Fruit fly (Drosophila melanogaster) whole organism, embryonic: ENCODE results near the gene VGlut.

Experiments
- CG10274 ChIP-seq: fragments of 200-800 bp; sonication (Bioruptor generic); optimal IDR thresholded peaks from 3 replicates; lab custom pipeline; 2017; ENCODE audit warnings: missing biosample characterization, mild to moderate bottlenecking, missing genetic modification characterization
- CG10431 ChIP-seq: fragments of 200-800 bp; sonication (Bioruptor generic); optimal IDR thresholded peaks from 3 replicates; lab custom pipeline; 2018; ENCODE audit warnings: missing biosample characterization, mild to moderate bottlenecking, missing genetic modification characterization
- CG11398 ChIP-seq: fragments of 200-800 bp; sonication (Bioruptor generic); optimal IDR thresholded peaks from 2 replicates; lab custom pipeline; 2016; ENCODE audit warnings: missing biosample characterization, missing genetic modification characterization
- CG11504 ChIP-seq: fragments of 200-800 bp; sonication (Bioruptor generic); optimal IDR thresholded peaks from 3 replicates; lab custom pipeline; 2019; ENCODE audit warnings: missing biosample characterization, mild to moderate bottlenecking, missing genetic modification characterization, moderate library complexity
- CG12155 ChIP-seq: fragments of 200-800 bp; sonication (Bioruptor generic); optimal IDR thresholded peaks from 3 replicates; lab custom pipeline; 2016; ENCODE audit warnings: missing biosample characterization, missing genetic modification characterization
- CG12236 ChIP-seq: fragments of 200-800 bp; sonication (Bioruptor generic); optimal IDR thresholded peaks from 2 replicates; lab custom pipeline; 2016; ENCODE audit warnings: missing biosample characterization, missing genetic modification characterization
- CG13424 ChIP-seq: fragments of 200-800 bp; sonication (Bioruptor generic); optimal IDR thresholded peaks from 2 replicates; lab custom pipeline; 2019; ENCODE audit warnings: missing biosample characterization, mild to moderate bottlenecking, missing genetic modification characterization, moderate library complexity
- CG1529 ChIP-seq: fragments of 200-800 bp; sonication (Bioruptor generic); optimal IDR thresholded peaks from 3 replicates; lab custom pipeline; 2018; ENCODE audit warnings: missing biosample characterization, missing genetic modification characterization
- CG1602 ChIP-seq: fragments of 200-800 bp; sonication (Bioruptor generic); optimal IDR thresholded peaks from 3 replicates; lab custom pipeline; 2016; ENCODE audit warnings: missing biosample characterization, missing genetic modification characterization
- CG1792 ChIP-seq: fragments of 200-800 bp; sonication (Bioruptor generic); optimal IDR thresholded peaks from 2 replicates; lab custom pipeline; 2016; ENCODE audit warnings: missing biosample characterization, missing genetic modification characterization
- CG3163 ChIP-seq: fragments of 200-800 bp; sonication (Bioruptor generic); optimal IDR thresholded peaks from 3 replicates; lab custom pipeline; 2016; ENCODE audit warnings: missing biosample characterization, missing genetic modification characterization
- CG34224 ChIP-seq: fragments of 200-800 bp; sonication (Bioruptor generic); IDR thresholded peaks from 3 replicates; pipeline ENCODE4 v1.3.6; 2022; ENCODE audit warnings: missing biosample characterization, missing genetic modification characterization; ENCODE audit not compliant: partially characterized antibody
- CG3995 ChIP-seq: fragments of 200-800 bp; sonication (Bioruptor generic); optimal IDR thresholded peaks from 3 replicates; lab custom pipeline; 2016; ENCODE audit warnings: missing biosample characterization, missing genetic modification characterization
- CG4282 ChIP-seq: fragments of 200-800 bp; sonication (Bioruptor generic); optimal IDR thresholded peaks from 2 replicates; lab custom pipeline; 2016; ENCODE audit warnings: missing biosample characterization, missing genetic modification characterization
- CG4854 ChIP-seq: fragments of 200-800 bp; sonication (Bioruptor generic); optimal IDR thresholded peaks from 2 replicates; lab custom pipeline; 2016; ENCODE audit warnings: missing biosample characterization, missing genetic modification characterization, inconsistent platforms
- CG5953 ChIP-seq: fragments of 200-800 bp; sonication (Bioruptor generic); IDR thresholded peaks from 2 replicates; pipeline ENCODE4 v1.3.6; 2022; ENCODE audit warnings: missing biosample characterization, missing genetic modification characterization
- CG6765 ChIP-seq: fragments of 200-800 bp; sonication (Bioruptor generic); optimal IDR thresholded peaks from 3 replicates; lab custom pipeline; 2017; ENCODE audit warnings: missing biosample characterization, mild to moderate bottlenecking, missing genetic modification characterization
- CG7271 ChIP-seq: fragments of 200-800 bp; sonication (Bioruptor generic); optimal IDR thresholded peaks from 2 replicates; lab custom pipeline; 2018; ENCODE audit warnings: missing biosample characterization, mild to moderate bottlenecking, missing genetic modification characterization, moderate library complexity
- CG7839 ChIP-seq: fragments of 200-800 bp; sonication (Bioruptor generic); optimal IDR thresholded peaks from 3 replicates; lab custom pipeline; 2018; ENCODE audit warnings: missing biosample characterization, mild to moderate bottlenecking, missing genetic modification characterization, moderate library complexity
- CG7987 ChIP-seq: fragments of 200-800 bp; sonication (Bioruptor generic); optimal IDR thresholded peaks from 2 replicates; lab custom pipeline; 2018; ENCODE audit warnings: missing biosample characterization, mild to moderate bottlenecking, missing genetic modification characterization, moderate library complexity
- CG8765 ChIP-seq: fragments of 200-800 bp; sonication (Bioruptor generic); IDR thresholded peaks from 2 replicates; pipeline ENCODE4 v1.3.6; 2022; ENCODE audit warnings: missing biosample characterization, missing genetic modification characterization
- CHES-1-like ChIP-seq: fragments of 200-800 bp; sonication (Bioruptor generic); optimal IDR thresholded peaks from 2 replicates; lab custom pipeline; 2016; ENCODE audit warnings: missing biosample characterization, missing genetic modification characterization
- Deaf1 ChIP-seq: fragments of 200-800 bp; optimal IDR thresholded peaks from 3 replicates; lab custom pipeline; 2019; ENCODE audit warnings: missing biosample characterization, mild to moderate bottlenecking, missing genetic modification characterization, moderate library complexity
- E2f2 ChIP-seq: fragments of 200-800 bp; sonication (Bioruptor generic); IDR thresholded peaks from 2 replicates; pipeline ENCODE4 v1.3.6; 2022; ENCODE audit warnings: missing biosample characterization, missing genetic modification characterization
- Gsc ChIP-seq: fragments of 200-800 bp; sonication (Bioruptor generic); IDR thresholded peaks from 2 replicates; pipeline ENCODE4 v1.3.6; 2022; ENCODE audit warnings: missing biosample characterization, missing genetic modification characterization
- Gug ChIP-seq: fragments of 200-800 bp; sonication (Bioruptor generic); IDR thresholded peaks from 4 replicates; pipeline ENCODE4 v1.3.6; 2022; ENCODE audit warnings: missing biosample characterization, missing genetic modification characterization
- Hmr ChIP-seq: fragments of 200-800 bp; sonication (Bioruptor generic); optimal IDR thresholded peaks from 3 replicates; lab custom pipeline; 2017; ENCODE audit warnings: mild to moderate bottlenecking, missing biosample characterization, missing genetic modification reagents, missing genetic modification characterization
- Lhr ChIP-seq: fragments of 200-800 bp; sonication (Bioruptor generic); optimal IDR thresholded peaks from 3 replicates; lab custom pipeline; 2017; ENCODE audit warnings: mild to moderate bottlenecking, missing biosample characterization, missing genetic modification reagents, missing genetic modification characterization
- MBD-R2 ChIP-seq: fragments of 200-800 bp; sonication (Bioruptor generic); IDR thresholded peaks from 2 replicates; pipeline ENCODE4 v1.3.6; 2022; ENCODE audit warnings: missing biosample characterization, missing genetic modification characterization
- Mes4 ChIP-seq: fragments of 200-800 bp; sonication (Bioruptor generic); optimal IDR thresholded peaks from 2 replicates; lab custom pipeline; 2016; ENCODE audit warnings: missing biosample characterization, missing genetic modification characterization
- NC2β ChIP-seq: fragments of 200-800 bp; sonication (Bioruptor generic); optimal IDR thresholded peaks from 2 replicates; lab custom pipeline; 2016; ENCODE audit warnings: missing biosample characterization, missing genetic modification characterization
- Pdp1 ChIP-seq, 2 experiments: fragments of 200-800 bp; sonication (Bioruptor generic); optimal IDR thresholded peaks; 3 replicates each; lab custom pipeline; 2016; ENCODE audit warnings: missing biosample characterization in 2 of 2, missing genetic modification characterization in 2 of 2, mild to moderate bottlenecking in 1 of 2, moderate library complexity in 1 of 2
- Ptx1 ChIP-seq: fragments of 200-800 bp; sonication (Bioruptor generic); IDR thresholded peaks from 2 replicates; pipeline ENCODE4 v1.3.6; 2022; ENCODE audit warnings: missing biosample characterization, missing genetic modification characterization
- Stat92E ChIP-seq, 3 experiments: fragments of >200 bp in 2 of 3; fragments of 200-800 bp in 1 of 3; sonication (Bioruptor generic) in 1 of 3; optimal IDR thresholded peaks; 2 replicates each; lab custom pipeline; 2017 to 2019; ENCODE audit warnings: missing biosample characterization in 3 of 3, missing genetic modification characterization in 3 of 3, mild to moderate bottlenecking in 1 of 3, moderate library complexity in 1 of 3
- Trl ChIP-seq, 3 experiments: fragments of >200 bp in 2 of 3; fragments of 200-800 bp in 1 of 3; sonication (Bioruptor generic) in 1 of 3; optimal IDR thresholded peaks; 2 replicates in 1 of 3; 3 replicates in 2 of 3; lab custom pipeline; 2016 to 2017; ENCODE audit warnings: missing biosample characterization in 1 of 3, missing genetic modification characterization in 1 of 3
- Usf ChIP-seq: fragments of 200-800 bp; sonication (Bioruptor generic); optimal IDR thresholded peaks from 2 replicates; lab custom pipeline; 2017; ENCODE audit warnings: missing genotype, missing biosample characterization, missing genetic modification characterization
- ab ChIP-seq: fragments of 200-800 bp; sonication (Bioruptor generic); optimal IDR thresholded peaks from 2 replicates; lab custom pipeline; 2016; ENCODE audit warnings: missing biosample characterization, missing genetic modification characterization
- chm ChIP-seq: fragments of 200-800 bp; sonication (Bioruptor generic); IDR thresholded peaks from 2 replicates; pipeline ENCODE4 v1.3.6; 2022; ENCODE audit warnings: missing biosample characterization, missing genetic modification characterization
- disco-r ChIP-seq: fragments of 200-800 bp; sonication (Bioruptor generic); optimal IDR thresholded peaks from 2 replicates; lab custom pipeline; 2016; ENCODE audit warnings: missing biosample characterization, missing genetic modification characterization
- eve ChIP-seq, 2 experiments: fragments of >200 bp; optimal IDR thresholded peaks; 2 replicates each; lab custom pipeline; 2017; ENCODE audit warnings: missing biosample characterization in 2 of 2, missing genetic modification characterization in 2 of 2
- fd102C ChIP-seq: fragments of 200-800 bp; sonication (Bioruptor generic); optimal IDR thresholded peaks from 2 replicates; lab custom pipeline; 2018; ENCODE audit warnings: missing biosample characterization, mild to moderate bottlenecking, missing genetic modification characterization, moderate library complexity
- hb ChIP-seq: fragments of 200-800 bp; sonication (Bioruptor generic); IDR thresholded peaks from 3 replicates; pipeline ENCODE4 v1.3.6; 2022; ENCODE audit warnings: missing biosample characterization, missing genetic modification characterization; ENCODE audit not compliant: partially characterized antibody
- klu ChIP-seq: fragments of 200-800 bp; sonication (Bioruptor generic); IDR thresholded peaks from 2 replicates; pipeline ENCODE4 v1.3.6; 2022; ENCODE audit warnings: missing biosample characterization, missing genetic modification characterization
- lola ChIP-seq, 3 experiments: fragments of >200 bp in 2 of 3; fragments of 200-800 bp in 1 of 3; sonication (Bioruptor generic) in 1 of 3; optimal IDR thresholded peaks; 2 replicates each; lab custom pipeline; 2017 to 2019; ENCODE audit warnings: missing biosample characterization in 3 of 3, missing genetic modification characterization in 3 of 3, mild to moderate bottlenecking in 1 of 3, moderate library complexity in 1 of 3
- repo ChIP-seq: fragments of 200-800 bp; sonication (Bioruptor generic); optimal IDR thresholded peaks from 2 replicates; lab custom pipeline; 2016; ENCODE audit warnings: missing biosample characterization, missing genetic modification characterization
- slp2 ChIP-seq: fragments of 200-800 bp; sonication (Bioruptor generic); optimal IDR thresholded peaks from 2 replicates; lab custom pipeline; 2016; ENCODE audit warnings: missing biosample characterization, missing genetic modification characterization
- sna ChIP-seq: fragments of 200-800 bp; sonication (Bioruptor generic); IDR thresholded peaks from 2 replicates; pipeline ENCODE4 v1.3.6; 2022; ENCODE audit warnings: missing biosample characterization, missing genetic modification characterization; ENCODE audit not compliant: partially characterized antibody
- tio ChIP-seq: fragments of 200-800 bp; sonication (Bioruptor generic); optimal IDR thresholded peaks from 2 replicates; lab custom pipeline; 2017; ENCODE audit warnings: missing biosample characterization, missing genetic modification characterization, inconsistent platforms
- tna ChIP-seq: fragments of 200-800 bp; sonication (Bioruptor generic); IDR thresholded peaks from 2 replicates; pipeline ENCODE4 v1.3.6; 2022; ENCODE audit warnings: missing biosample characterization, missing genetic modification characterization; ENCODE audit not compliant: partially characterized antibody

Gene VGlut

DNA sequence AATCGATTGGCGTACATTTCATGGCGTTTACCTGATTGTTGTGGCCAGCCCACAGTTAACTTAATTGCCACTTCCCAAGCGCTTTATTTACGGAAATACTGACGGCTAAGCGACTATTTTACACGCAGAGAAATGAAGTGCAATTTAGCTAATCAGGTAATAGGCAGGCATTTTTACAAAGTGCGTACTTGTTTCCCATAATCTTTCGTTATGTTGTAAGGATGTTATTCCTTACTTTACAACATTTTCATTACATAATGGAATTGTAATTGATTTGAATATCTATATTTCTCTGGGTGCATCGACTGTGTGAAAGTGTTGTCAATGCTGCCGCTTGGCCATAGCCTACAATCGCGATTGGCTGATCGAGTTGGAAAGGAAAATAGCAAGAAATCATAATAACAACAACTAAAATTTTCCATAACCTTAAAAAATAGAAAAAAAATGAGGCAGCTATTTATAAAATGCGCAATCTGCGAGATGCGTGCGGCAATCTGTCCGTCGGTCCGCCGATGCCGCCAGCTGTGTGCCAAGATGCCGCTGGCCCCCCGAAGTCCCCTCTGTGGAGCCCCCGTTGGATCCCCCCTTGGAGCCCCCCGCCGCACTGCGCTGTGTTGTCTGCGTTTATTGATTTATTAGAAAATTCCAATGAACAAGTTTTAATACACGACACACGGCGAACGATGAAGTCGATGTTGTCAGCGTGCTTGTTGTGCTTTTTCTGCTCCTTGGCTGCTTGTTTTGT is 26.5 kb downstream of the VGlut start (continued):
- no peak for TF ChIP-seq CG3163 (GFP tag; lab: Kevin White, UChicago)
- no peak for TF ChIP-seq Usf (GFP tag; lab: Kevin White, UChicago)
- no peak for TF ChIP-seq lola (GFP tag; optimal IDR thresholded peaks at IDR 0.05; lab: Kevin White, UChicago)
- TF ChIP-seq Lhr (GFP tag; lab: Kevin White, UChicago): no peak
- TF ChIP-seq CHES-1-like (GFP tag; lab: Kevin White, UChicago): no peak
- TF ChIP-seq tio: peak; percentile 24
- peak; percentile 20 for TF ChIP-seq slp2 (GFP tag; lab: Kevin White, UChicago)
- TF ChIP-seq eve (GFP tag; optimal IDR thresholded peaks at IDR 0.05; lab: Kevin White, UChicago): no peak
- TF ChIP-seq CG34224 (GFP tag; lab: Robert Waterston, UW): no peak
- TF ChIP-seq CG11398: no peak
- TF ChIP-seq CG1792 (GFP tag; lab: Kevin White, UChicago): no peak
- no peak for TF ChIP-seq tna (GFP tag; lab: Robert Waterston, UW)
- no peak for TF ChIP-seq chm (GFP tag; lab: Robert Waterston, UW)
- TF ChIP-seq disco-r: no peak
- peak; percentile 66 for TF ChIP-seq CG7839 (tag; lab: Kevin White, UChicago)
- no peak for TF ChIP-seq CG4282 (GFP tag; lab: Kevin White, UChicago)
- no peak for TF ChIP-seq CG8765 (GFP tag; lab: Robert Waterston, UW)
- no peak for TF ChIP-seq Stat92E (GFP tag; optimal IDR thresholded peaks at IDR 0.05; lab: Kevin White, UChicago)
- peak; percentile 38 for TF ChIP-seq CG1529 (GFP tag; lab: Kevin White, UChicago)
- no peak for TF ChIP-seq CG6765
- no peak for TF ChIP-seq hb (GFP tag; lab: Robert Waterston, UW)
- peak; percentile 39; the same call in 1 of the 4 replicates for TF ChIP-seq Gug (GFP tag; lab: Robert Waterston, UW)
- no peak for TF ChIP-seq CG10431 (GFP tag; lab: Kevin White, UChicago)
- TF ChIP-seq sna (GFP tag; lab: Robert Waterston, UW): no peak
- TF ChIP-seq CG3995: no peak
- TF ChIP-seq CG1602: peak; percentile 35
- TF ChIP-seq NC2β (GFP tag; lab: Kevin White, UChicago): no peak
- peak; percentile 43 for TF ChIP-seq CG4854 (GFP tag; lab: Kevin White, UChicago)
- TF ChIP-seq repo (GFP tag; lab: Kevin White, UChicago): peak; percentile 7
- peak; percentile 49 for TF ChIP-seq CG13424 (tag; lab: Kevin White, UChicago)
- peak; percentile 63 for TF ChIP-seq Ptx1
- TF ChIP-seq CG7987 (GFP tag; lab: Kevin White, UChicago): no peak
- peak; percentile 36 for TF ChIP-seq Mes4 (GFP tag; lab: Kevin White, UChicago)
- 0 out of 2 replicates have a peak, but pooled peaks have one; percentile 24 for TF ChIP-seq MBD-R2 (GFP tag; lab: Robert Waterston, UW)
- TF ChIP-seq ab (GFP tag; lab: Kevin White, UChicago): no peak
- TF ChIP-seq CG10274 (GFP tag; lab: Kevin White, UChicago): no peak
- TF ChIP-seq Deaf1 (tag; lab: Kevin White, UChicago): no peak
- peak; percentile 81 for TF ChIP-seq CG11504
- TF ChIP-seq CG12155: peak; percentile 34
- no peak for TF ChIP-seq CG7271
- TF ChIP-seq Gsc (GFP tag; lab: Robert Waterston, UW): no peak
- TF ChIP-seq Hmr (GFP tag; lab: Kevin White, UChicago): peak; percentile 18
- no peak for TF ChIP-seq klu (GFP tag; lab: Robert Waterston, UW)
- TF ChIP-seq fd102C: no peak
- TF ChIP-seq E2f2 (GFP tag; lab: Robert Waterston, UW): no peak
- TF ChIP-seq CG12236: peak; percentile 22
- TF ChIP-seq Pdp1 (GFP tag; optimal IDR thresholded peaks at IDR 0.05; lab: Kevin White, UChicago): peak; percentile 51 to 81
- TF ChIP-seq Trl (optimal IDR thresholded peaks at IDR 0.05; lab: Kevin White, UChicago): no peak
- peak; percentile 38 for TF ChIP-seq Trl (GFP tag; optimal IDR thresholded peaks at IDR 0.05; lab: Kevin White, UChicago)
- 0 out of 2 replicates have a peak, but pooled peaks have one; percentile 28 for TF ChIP-seq CG5953
